Fruit fly (Drosophila melanogaster): Measurements from ENCODE around the gene FER.

Gene FER

DNA sequence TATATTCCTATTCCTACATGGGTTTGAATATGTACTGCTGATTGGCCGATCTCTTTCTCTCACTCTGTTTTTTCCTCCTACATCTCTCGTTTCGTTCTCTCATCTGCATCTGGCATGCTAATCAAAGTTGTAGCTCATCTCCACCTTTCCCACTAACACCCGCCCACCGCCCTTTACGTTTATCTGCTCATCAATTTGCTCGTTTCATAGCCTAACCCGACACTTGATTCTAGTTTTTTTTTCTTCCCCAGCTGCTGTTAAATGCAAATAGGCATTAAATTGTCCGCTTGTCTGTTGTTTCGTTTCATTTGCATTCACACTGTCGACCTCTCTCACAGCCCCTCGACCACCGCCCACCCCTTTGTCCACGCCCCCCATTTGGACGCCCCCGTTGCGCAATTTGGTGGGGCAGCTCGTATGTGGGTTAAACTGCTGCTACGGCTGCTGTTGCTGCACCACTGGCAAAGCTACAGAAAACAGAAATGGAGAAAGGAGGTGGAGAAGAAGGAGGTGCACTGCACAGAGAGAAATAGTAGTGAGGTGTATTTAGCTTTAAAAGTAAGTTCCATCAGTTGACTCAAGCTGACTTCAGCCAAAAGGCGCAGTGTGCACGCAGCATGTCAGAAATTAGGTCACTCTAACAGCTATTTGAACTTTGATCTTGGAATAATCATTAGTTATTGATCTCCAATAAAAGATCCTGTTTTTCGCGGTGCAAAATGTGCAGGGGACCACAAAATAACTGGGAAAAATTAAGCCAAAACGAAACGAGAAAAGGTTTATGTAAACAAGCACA lies 26.3 kb upstream of the FER start (continued):
- TF ChIP-seq Awh (GFP tag; IDR thresholded peaks at IDR 0.05), result 0 out of 2 replicates have a peak, but pooled peaks have one; percentile 9
- TF ChIP-seq CG1603 (tag; optimal IDR thresholded peaks at IDR 0.05), result peak; percentile 46
- TF ChIP-seq CG6689 (GFP tag; IDR thresholded peaks at IDR 0.05), result 0 out of 2 replicates have a peak, but pooled peaks have one; percentile 7
- TF ChIP-seq Blimp-1 (GFP tag; optimal IDR thresholded peaks at IDR 0.05), result peak; percentile 17
- TF ChIP-seq Ptx1 (GFP tag; IDR thresholded peaks at IDR 0.05), result no peak
- TF ChIP-seq cg (GFP tag; optimal IDR thresholded peaks at IDR 0.05), result no peak
- peak; percentile 66; the same call in 1 of the 3 replicates for TF ChIP-seq ci (GFP tag; IDR thresholded peaks at IDR 0.05)
- TF ChIP-seq CG9876 (GFP tag; optimal IDR thresholded peaks at IDR 0.05), result no peak
- no peak for TF ChIP-seq ara (GFP tag; IDR thresholded peaks at IDR 0.05)
- peak; percentile 45; the same call in 1 of the 2 replicates for TF ChIP-seq Xrp1 (GFP tag; IDR thresholded peaks at IDR 0.05)
- no peak for TF ChIP-seq exex (tag; optimal IDR thresholded peaks at IDR 0.05)
- peak; percentile 40; the same call in 1 of the 2 replicates for TF ChIP-seq lmd (GFP tag; IDR thresholded peaks at IDR 0.05)
- no peak for TF ChIP-seq Rfx (GFP tag; IDR thresholded peaks at IDR 0.05)
- TF ChIP-seq NC2β (GFP tag; optimal IDR thresholded peaks at IDR 0.05), result no peak
- TF ChIP-seq CG11085 (GFP tag; IDR thresholded peaks at IDR 0.05), result no peak
- TF ChIP-seq pita (GFP tag; optimal IDR thresholded peaks at IDR 0.05), result no peak
- no peak for TF ChIP-seq Myb (GFP tag; optimal IDR thresholded peaks at IDR 0.05)
- no peak for TF ChIP-seq CG6854 (GFP tag; optimal IDR thresholded peaks at IDR 0.05)
- no peak for TF ChIP-seq otp (GFP tag; IDR thresholded peaks at IDR 0.05)
- no peak for TF ChIP-seq CG9797 (GFP tag; optimal IDR thresholded peaks at IDR 0.05)
- TF ChIP-seq caup (GFP tag; optimal IDR thresholded peaks at IDR 0.05; ENCODE audit: severe bottlenecking), result no peak
- peak; percentile 26 for TF ChIP-seq gem (tag; optimal IDR thresholded peaks at IDR 0.05)
- no peak for TF ChIP-seq CG8281 (tag; optimal IDR thresholded peaks at IDR 0.05)
- TF ChIP-seq CG7987 (GFP tag; optimal IDR thresholded peaks at IDR 0.05), result no peak
- no peak for TF ChIP-seq CG12219 (GFP tag; optimal IDR thresholded peaks at IDR 0.05)
- no peak for TF ChIP-seq jing (GFP tag; optimal IDR thresholded peaks at IDR 0.05)
- TF ChIP-seq CG17359 (tag; optimal IDR thresholded peaks at IDR 0.05), result peak; percentile 49
- TF ChIP-seq CG11504 (tag; optimal IDR thresholded peaks at IDR 0.05), result peak; percentile 43
- TF ChIP-seq CG1024 (GFP tag; IDR thresholded peaks at IDR 0.05), result no peak
- TF ChIP-seq Hr78 (GFP tag; optimal IDR thresholded peaks at IDR 0.05), result peak in 1 of 2 experiments; percentile 70
- no peak for TF ChIP-seq lbe (GFP tag; optimal IDR thresholded peaks at IDR 0.05)
- no peak for TF ChIP-seq CG12659 (GFP tag; optimal IDR thresholded peaks at IDR 0.05)
- 0 out of 2 replicates have a peak, but pooled peaks have one; percentile 15 for TF ChIP-seq Bgb (GFP tag; IDR thresholded peaks at IDR 0.05; ENCODE audit: partially characterized antibody)
- TF ChIP-seq Hmr (GFP tag; optimal IDR thresholded peaks at IDR 0.05), result no peak
- peak; percentile 20 for TF ChIP-seq lab (GFP tag; optimal IDR thresholded peaks at IDR 0.05)
- peak in 1 of 2 experiments; percentile 17 for TF ChIP-seq Pdp1 (GFP tag; optimal IDR thresholded peaks at IDR 0.05)
- TF ChIP-seq Antp (GFP tag; optimal IDR thresholded peaks at IDR 0.05), result no peak
- no peak for TF ChIP-seq nom (GFP tag; optimal IDR thresholded peaks at IDR 0.05)
- no peak for TF ChIP-seq CG17361 (GFP tag; IDR thresholded peaks at IDR 0.05)

DNA sequence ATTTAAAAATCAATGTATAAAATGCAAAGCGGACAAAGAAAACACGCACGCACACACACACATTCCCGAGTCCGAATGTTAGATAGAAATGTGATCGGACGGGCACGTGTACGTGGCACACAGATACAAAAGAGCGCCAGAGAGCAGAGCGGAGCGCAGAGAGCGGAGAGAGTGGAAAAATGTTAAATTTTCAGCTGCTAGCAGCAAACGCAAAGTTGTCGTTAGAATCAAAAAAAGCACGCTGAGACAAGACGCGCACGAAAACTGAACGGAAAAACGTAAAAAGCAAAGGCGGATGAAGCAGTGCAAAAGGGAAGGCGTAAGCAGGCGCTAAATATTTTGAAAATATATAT lies 24.9 kb upstream of the FER start:
- no peak for TF ChIP-seq gsb (GFP tag; IDR thresholded peaks at IDR 0.05)
- no peak for TF ChIP-seq corto (GFP tag; optimal IDR thresholded peaks at IDR 0.05)
- no peak for TF ChIP-seq exex (tag; optimal IDR thresholded peaks at IDR 0.05)
- TF ChIP-seq BEAF-32 (GFP tag; optimal IDR thresholded peaks at IDR 0.05), result no peak
- no peak for TF ChIP-seq CG14014 (GFP tag; IDR thresholded peaks at IDR 0.05)
- TF ChIP-seq psq (GFP tag; optimal IDR thresholded peaks at IDR 0.05), result peak; percentile 83
- TF ChIP-seq sens-2 (GFP tag; IDR thresholded peaks at IDR 0.05), result no peak
- TF ChIP-seq CG31365 (tag; optimal IDR thresholded peaks at IDR 0.05), result peak; percentile 11
- TF ChIP-seq row (GFP tag; IDR thresholded peaks at IDR 0.05), result no peak
- TF ChIP-seq CG2875 (GFP tag; optimal IDR thresholded peaks at IDR 0.05), result no peak
- TF ChIP-seq CG17186 (GFP tag; optimal IDR thresholded peaks at IDR 0.05), result no peak
- TF ChIP-seq CG2202 (tag; optimal IDR thresholded peaks at IDR 0.05), result no peak
- no peak for TF ChIP-seq gem (tag; optimal IDR thresholded peaks at IDR 0.05)
- TF ChIP-seq Ptx1 (GFP tag; IDR thresholded peaks at IDR 0.05), result no peak

Measured in whole organism, embryonic.